Worm (Caenorhabditis elegans): Measurements from ENCODE around the gene B0353.1.

DNA sequence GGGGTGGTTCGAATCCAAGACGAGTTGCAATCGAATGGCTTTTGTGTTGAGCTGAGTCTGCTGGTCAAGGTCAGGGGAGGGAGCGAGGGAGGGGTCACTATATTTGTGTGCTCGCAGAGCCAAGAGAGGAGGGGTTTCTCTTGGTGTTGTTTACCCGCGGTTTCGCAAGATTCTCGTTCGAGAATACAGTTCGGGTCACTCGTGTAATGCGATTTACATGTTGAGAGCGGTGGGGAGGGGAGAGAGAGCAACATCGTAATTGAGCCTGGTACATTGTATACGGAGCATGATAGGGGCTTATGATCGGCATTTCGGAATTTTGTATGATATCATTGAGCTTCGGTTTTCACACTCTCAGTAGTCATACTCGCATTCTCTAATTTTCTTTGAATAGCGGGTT, 43.6 kb upstream of the B0353.1 start, which contains the start of gene F30H5.3:
- TF ChIP-seq mes-2 (tag; optimal IDR thresholded peaks at IDR 0.05; ENCODE audit: poor library complexity, severe bottlenecking) (no peak), ZK546.5 (tag; optimal IDR thresholded peaks at IDR 0.05) (no peak), egl-27 (tag; optimal IDR thresholded peaks at IDR 0.05) (no peak), fkh-10 (GFP tag; optimal IDR thresholded peaks at IDR 0.05) (no peak), zag-1 (tag; optimal IDR thresholded peaks at IDR 0.05) (no peak), unc-39 (tag; optimal IDR thresholded peaks at IDR 0.05) (no peak), php-3 (GFP tag; IDR thresholded peaks at IDR 0.05) (no peak), lin-38 (GFP tag; IDR thresholded peaks at IDR 0.05) (no peak), lin-39 (tag; optimal IDR thresholded peaks at IDR 0.05) (no peak)
